Worm (Caenorhabditis elegans): ENCODE measurements around the gene T04A8.8.
A peak's percentile ranks its signal among the peaks of the same experiment; 100 is the strongest.

ce11 chrIII:4689595-4689994 lies 4.2 kb upstream of the T04A8.8 start:
- TF ChIP-seq snpc-3.4 (tag; optimal IDR thresholded peaks at IDR 0.05) (peak; percentile 91), ama-1 (optimal IDR thresholded peaks at IDR 0.05) (no peak), ama-1 (GFP tag; optimal IDR thresholded peaks at IDR 0.05) (peak; percentile 87 to 95), ztf-28 (GFP tag; IDR thresholded peaks at IDR 0.05) (peak; percentile 91), ccch-3 (GFP tag; optimal IDR thresholded peaks at IDR 0.05) (peak; percentile 85), gei-17 (GFP tag; optimal IDR thresholded peaks at IDR 0.05) (peak; percentile 29), ceh-100 (GFP tag; IDR thresholded peaks at IDR 0.05) (0 out of 2 replicates have a peak, but pooled peaks have one; percentile 28), ztf-3 (GFP tag; optimal IDR thresholded peaks at IDR 0.05) (peak; percentile 36)

Data from whole organism, young adult.